Worm (Caenorhabditis elegans) whole organism, L4 larva: ENCODE results near the gene D1025.10.

Source experiments
- egl-27 ChIP-seq: sonication (generic microtip); optimal IDR thresholded peaks from 3 replicates; lab custom pipeline; 2017; ENCODE audit warnings: missing biosample characterization, missing genetic modification reagents, missing genetic modification characterization
- lin-29 ChIP-seq: fragments of 200-800 bp; sonication (Bioruptor generic); IDR thresholded peaks from 2 replicates; pipeline ENCODE4 v1.3.6; 2022; ENCODE audit warnings: missing genetic modification reagents, missing genetic modification characterization, missing compliant biosample characterization
- mep-1 ChIP-seq: fragments of 150-350 bp; sonication (generic microtip); optimal IDR thresholded peaks from 3 replicates; lab custom pipeline; 2014; ENCODE audit warnings: missing biosample characterization, missing genetic modification characterization
- nhr-237 ChIP-seq: sonication (generic microtip); optimal IDR thresholded peaks from 2 replicates; lab custom pipeline; 2017; ENCODE audit warnings: missing biosample characterization, missing genetic modification characterization
- nhr-6 ChIP-seq: fragments of 150-350 bp; optimal IDR thresholded peaks from 2 replicates; lab custom pipeline; 2014; ENCODE audit warnings: missing biosample characterization, missing genetic modification characterization
- unc-62 ChIP-seq, 3 experiments: fragments of 150-350 bp in 1 of 3; sonication (generic microtip); optimal IDR thresholded peaks in 2 of 3; peaks in 1 of 3; 1 replicate in 1 of 3; 2 replicates in 2 of 3; lab custom pipeline; 2014 to 2017; ENCODE audit warnings: missing biosample characterization in 3 of 3, missing genetic modification characterization in 3 of 3, missing genetic modification reagents in 3 of 3, missing genotype in 1 of 3

DNA sequence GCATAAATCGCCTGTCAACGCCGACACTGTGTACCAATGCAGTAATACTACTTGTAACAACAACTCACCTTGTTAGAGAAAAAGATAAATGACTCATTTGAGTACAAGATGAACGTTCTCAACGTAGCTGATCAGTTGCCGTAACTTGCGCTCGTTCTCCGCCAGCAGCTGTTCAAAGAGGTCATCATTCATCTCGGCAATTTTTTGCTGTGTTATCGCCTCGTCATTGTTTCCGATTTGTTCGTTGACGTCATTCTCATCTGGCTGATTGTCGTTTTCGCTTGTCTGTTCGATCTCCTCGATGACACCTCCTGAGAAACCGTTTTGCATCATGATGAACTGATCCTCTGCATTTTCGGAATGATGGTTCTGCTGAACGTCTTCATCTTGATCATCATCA lies 13.4 kb upstream of the D1025.10 start:
- TF ChIP-seq mep-1 (tag; lab: Kevin White, UChicago) (no peak), unc-62 (GFP tag; optimal IDR thresholded peaks at IDR 0.05 in 1 of 2; lab: Kevin White, UChicago) (peak in 1 of 2 experiments; percentile 19), unc-62 (tag; optimal IDR thresholded peaks at IDR 0.05; lab: Kevin White, UChicago) (no peak), lin-29 (GFP tag; lab: Robert Waterston, UW) (no peak), nhr-6 (tag; lab: Kevin White, UChicago) (no peak), nhr-237 (tag; lab: Kevin White, UChicago) (no peak), egl-27 (tag; lab: Kevin White, UChicago) (no peak)
